Fruit fly (Drosophila melanogaster) whole organism, embryonic: ENCODE data around the gene na.

Experiments used
- Aef1 ChIP-seq: fragments of 200-800 bp; sonication (Bioruptor generic); IDR thresholded peaks from 3 replicates; pipeline ENCODE4 v1.3.6; 2022; ENCODE audit warnings: missing biosample characterization, missing genetic modification characterization
- CG11504 ChIP-seq: fragments of 200-800 bp; sonication (Bioruptor generic); optimal IDR thresholded peaks from 3 replicates; lab custom pipeline; 2019; ENCODE audit warnings: missing biosample characterization, mild to moderate bottlenecking, missing genetic modification characterization, moderate library complexity
- CG13624 ChIP-seq: fragments of 200-800 bp; sonication (Bioruptor generic); optimal IDR thresholded peaks from 2 replicates; lab custom pipeline; 2016; ENCODE audit warnings: missing biosample characterization, missing genetic modification characterization
- CG14014 ChIP-seq: fragments of 200-800 bp; sonication (Bioruptor generic); IDR thresholded peaks from 2 replicates; pipeline ENCODE4 v1.3.6; 2022; ENCODE audit warnings: missing biosample characterization, missing genetic modification characterization
- CG15011 ChIP-seq: fragments of 200-800 bp; sonication (Bioruptor generic); optimal IDR thresholded peaks from 3 replicates; lab custom pipeline; 2018; ENCODE audit warnings: missing biosample characterization, mild to moderate bottlenecking, missing genetic modification characterization
- CG15514 ChIP-seq: fragments of 200-800 bp; sonication (Bioruptor generic); optimal IDR thresholded peaks from 3 replicates; lab custom pipeline; 2017; ENCODE audit warnings: missing biosample characterization, missing genetic modification characterization, mild to moderate bottlenecking, moderate library complexity, missing genetic modification reagents
- CG18262 ChIP-seq: fragments of 200-800 bp; optimal IDR thresholded peaks from 3 replicates; lab custom pipeline; 2019; ENCODE audit warnings: missing biosample characterization, mild to moderate bottlenecking, missing genetic modification characterization, moderate library complexity
- CG18599 ChIP-seq: fragments of 200-800 bp; sonication (Bioruptor generic); optimal IDR thresholded peaks from 3 replicates; lab custom pipeline; 2017; ENCODE audit warnings: missing biosample characterization, missing genetic modification characterization, mild to moderate bottlenecking, moderate library complexity, missing genetic modification reagents
- CG2678 ChIP-seq: fragments of 200-800 bp; sonication (Bioruptor generic); optimal IDR thresholded peaks from 3 replicates; lab custom pipeline; 2019; ENCODE audit warnings: missing biosample characterization, mild to moderate bottlenecking, missing genetic modification characterization, moderate library complexity
- CG31388 ChIP-seq: fragments of 200-800 bp; sonication (Bioruptor generic); optimal IDR thresholded peaks from 2 replicates; lab custom pipeline; 2016; ENCODE audit warnings: missing biosample characterization, missing genetic modification characterization
- CG3407 ChIP-seq: fragments of 200-800 bp; sonication (Bioruptor generic); optimal IDR thresholded peaks from 2 replicates; lab custom pipeline; 2018; ENCODE audit warnings: missing biosample characterization, mild to moderate bottlenecking, missing genetic modification characterization
- CG34376 ChIP-seq: fragments of 200-800 bp; sonication (Bioruptor generic); optimal IDR thresholded peaks from 2 replicates; lab custom pipeline; 2018; ENCODE audit warnings: missing biosample characterization, mild to moderate bottlenecking, missing genetic modification characterization
- CG34422 ChIP-seq: fragments of 200-800 bp; sonication (Bioruptor generic); IDR thresholded peaks from 3 replicates; pipeline ENCODE4 v1.3.6; 2022; ENCODE audit warnings: missing biosample characterization, missing genetic modification characterization
- CG42726 ChIP-seq: fragments of 200-800 bp; sonication (Bioruptor generic); IDR thresholded peaks from 2 replicates; pipeline ENCODE4 v1.3.6; 2022; ENCODE audit warnings: missing biosample characterization, missing genetic modification characterization; ENCODE audit not compliant: partially characterized antibody
- CG4854 ChIP-seq: fragments of 200-800 bp; sonication (Bioruptor generic); optimal IDR thresholded peaks from 2 replicates; lab custom pipeline; 2016; ENCODE audit warnings: missing biosample characterization, missing genetic modification characterization, inconsistent platforms
- CG7839 ChIP-seq: fragments of 200-800 bp; sonication (Bioruptor generic); optimal IDR thresholded peaks from 3 replicates; lab custom pipeline; 2018; ENCODE audit warnings: missing biosample characterization, mild to moderate bottlenecking, missing genetic modification characterization, moderate library complexity
- CG9817 ChIP-seq: fragments of 200-800 bp; sonication (Bioruptor generic); optimal IDR thresholded peaks from 2 replicates; lab custom pipeline; 2018; ENCODE audit warnings: missing biosample characterization, mild to moderate bottlenecking, missing genetic modification characterization, moderate library complexity
- CG9876 ChIP-seq: fragments of 200-800 bp; sonication (Bioruptor generic); optimal IDR thresholded peaks from 2 replicates; lab custom pipeline; 2016; ENCODE audit warnings: missing biosample characterization, missing genetic modification characterization
- Camta ChIP-seq: fragments of 200-800 bp; sonication (Bioruptor generic); optimal IDR thresholded peaks from 2 replicates; lab custom pipeline; 2016; ENCODE audit warnings: missing biosample characterization, missing genetic modification characterization
- Dref ChIP-seq: fragments of 200-800 bp; sonication (Bioruptor generic); IDR thresholded peaks from 2 replicates; pipeline ENCODE4 v1.3.6; 2022; ENCODE audit warnings: missing biosample characterization, missing genetic modification characterization
- Ets65A ChIP-seq: fragments of 200-800 bp; sonication (Bioruptor generic); peaks from one replicate; lab custom pipeline; 2016; ENCODE audit warnings: missing biosample characterization, missing genetic modification characterization
- Fer2 ChIP-seq: fragments of 200-800 bp; sonication (Bioruptor generic); optimal IDR thresholded peaks from 2 replicates; lab custom pipeline; 2018; ENCODE audit warnings: missing biosample characterization, mild to moderate bottlenecking, missing genetic modification characterization, moderate library complexity
- H2.0 ChIP-seq: fragments of 200-800 bp; sonication (Bioruptor generic); IDR thresholded peaks from 2 replicates; pipeline ENCODE4 v1.3.6; 2022; ENCODE audit warnings: missing biosample characterization, missing genetic modification characterization
- Hr51 ChIP-seq, 2 experiments: fragments of 200-800 bp; sonication (Bioruptor generic); optimal IDR thresholded peaks; 2 replicates in 1 of 2; 3 replicates in 1 of 2; lab custom pipeline; 2016 to 2018; ENCODE audit warnings: missing biosample characterization in 2 of 2, missing genetic modification characterization in 2 of 2, mild to moderate bottlenecking in 1 of 2, moderate library complexity in 1 of 2
- MBD-R2 ChIP-seq: fragments of 200-800 bp; sonication (Bioruptor generic); IDR thresholded peaks from 2 replicates; pipeline ENCODE4 v1.3.6; 2022; ENCODE audit warnings: missing biosample characterization, missing genetic modification characterization
- Med ChIP-seq: fragments of 200-800 bp; sonication (Bioruptor generic); peaks from one replicate; lab custom pipeline; 2016; ENCODE audit warnings: missing biosample characterization, missing genetic modification characterization, mild to moderate bottlenecking, inconsistent platforms, moderate library complexity
- Meics ChIP-seq: fragments of 200-800 bp; sonication (Bioruptor generic); optimal IDR thresholded peaks from 2 replicates; lab custom pipeline; 2017; ENCODE audit warnings: missing biosample characterization, mild to moderate bottlenecking, missing genetic modification characterization
- Sox102F ChIP-seq: fragments of 200-800 bp; sonication (Bioruptor generic); optimal IDR thresholded peaks from 2 replicates; lab custom pipeline; 2018; ENCODE audit warnings: missing biosample characterization, mild to moderate bottlenecking, missing genetic modification characterization, moderate library complexity
- ara ChIP-seq: fragments of 200-800 bp; sonication (Bioruptor generic); IDR thresholded peaks from 2 replicates; pipeline ENCODE4 v1.3.6; 2022; ENCODE audit warnings: missing biosample characterization, missing genetic modification characterization
- az2 ChIP-seq: fragments of 200-800 bp; sonication (Bioruptor generic); optimal IDR thresholded peaks from 3 replicates; lab custom pipeline; 2016; ENCODE audit warnings: missing biosample characterization, missing genetic modification characterization
- cato ChIP-seq: fragments of 200-800 bp; sonication (Bioruptor generic); optimal IDR thresholded peaks from 2 replicates; lab custom pipeline; 2016; ENCODE audit warnings: missing biosample characterization, missing genetic modification characterization, borderline replicate concordance
- chn ChIP-seq: fragments of 200-800 bp; sonication (Bioruptor generic); optimal IDR thresholded peaks from 2 replicates; lab custom pipeline; 2016; ENCODE audit warnings: missing biosample characterization, missing genetic modification characterization
- dmrt99B ChIP-seq: fragments of 200-800 bp; sonication (Bioruptor generic); optimal IDR thresholded peaks from 2 replicates; lab custom pipeline; 2018; ENCODE audit warnings: missing biosample characterization, mild to moderate bottlenecking, missing genetic modification characterization, moderate library complexity
- en ChIP-seq: fragments of 200-800 bp; sonication (Bioruptor generic); optimal IDR thresholded peaks from 2 replicates; lab custom pipeline; 2016; ENCODE audit warnings: missing biosample characterization, missing genetic modification characterization
- ewg ChIP-seq: fragments of 200-800 bp; sonication (Bioruptor generic); optimal IDR thresholded peaks from 3 replicates; lab custom pipeline; 2017; ENCODE audit warnings: mild to moderate bottlenecking, missing biosample characterization, missing genetic modification reagents, missing genetic modification characterization
- gem ChIP-seq: fragments of 200-800 bp; sonication (Bioruptor generic); optimal IDR thresholded peaks from 2 replicates; lab custom pipeline; 2019; ENCODE audit warnings: missing biosample characterization, mild to moderate bottlenecking, missing genetic modification characterization, moderate library complexity
- grau ChIP-seq: fragments of 200-800 bp; optimal IDR thresholded peaks from 3 replicates; lab custom pipeline; 2019; ENCODE audit warnings: missing biosample characterization, mild to moderate bottlenecking, missing genetic modification characterization, moderate library complexity
- h ChIP-seq: fragments of >200 bp; optimal IDR thresholded peaks from 2 replicates; lab custom pipeline; 2017
- her ChIP-seq: fragments of 200-800 bp; sonication (Bioruptor generic); optimal IDR thresholded peaks from 2 replicates; lab custom pipeline; 2016; ENCODE audit warnings: missing biosample characterization, missing genetic modification characterization
- jigr1 ChIP-seq: fragments of 200-800 bp; sonication (Bioruptor generic); IDR thresholded peaks from 3 replicates; pipeline ENCODE4 v1.3.6; 2022; ENCODE audit warnings: missing biosample characterization, missing genetic modification characterization
- nmo ChIP-seq: fragments of 200-800 bp; sonication (Bioruptor generic); optimal IDR thresholded peaks from 2 replicates; lab custom pipeline; 2018; ENCODE audit warnings: missing biosample characterization, mild to moderate bottlenecking, missing genetic modification characterization, moderate library complexity
- odd ChIP-seq: fragments of 200-800 bp; sonication (Bioruptor generic); optimal IDR thresholded peaks from 2 replicates; lab custom pipeline; 2017; ENCODE audit warnings: missing biosample characterization, mild to moderate bottlenecking, missing genetic modification characterization
- onecut ChIP-seq: fragments of 200-800 bp; sonication (Bioruptor generic); IDR thresholded peaks from 2 replicates; pipeline ENCODE4 v1.3.6; 2022; ENCODE audit warnings: missing biosample characterization, missing genetic modification characterization
- pzg ChIP-seq: fragments of 200-800 bp; sonication (Bioruptor generic); optimal IDR thresholded peaks from 3 replicates; lab custom pipeline; 2018; ENCODE audit warnings: missing biosample characterization, mild to moderate bottlenecking, missing genetic modification characterization, moderate library complexity
- schlank ChIP-seq: fragments of 200-800 bp; sonication (Bioruptor generic); optimal IDR thresholded peaks from 2 replicates; lab custom pipeline; 2018; ENCODE audit warnings: missing biosample characterization, mild to moderate bottlenecking, missing genetic modification characterization
- seq ChIP-seq: fragments of 200-800 bp; sonication (Bioruptor generic); IDR thresholded peaks from 2 replicates; pipeline ENCODE4 v1.3.6; 2022; ENCODE audit warnings: missing biosample characterization, missing genetic modification characterization
- sqz ChIP-seq: fragments of 200-800 bp; sonication (Bioruptor generic); optimal IDR thresholded peaks from 3 replicates; lab custom pipeline; 2018; ENCODE audit warnings: missing biosample characterization, mild to moderate bottlenecking, missing genetic modification characterization
- trh ChIP-seq: fragments of 200-800 bp; sonication (Bioruptor generic); optimal IDR thresholded peaks from 2 replicates; lab custom pipeline; 2016; ENCODE audit warnings: missing biosample characterization, missing genetic modification characterization
- ttk ChIP-seq: fragments of 200-800 bp; sonication (Bioruptor generic); IDR thresholded peaks from 2 replicates; pipeline ENCODE4 v2.1.2; 2022; ENCODE audit warnings: missing biosample characterization, missing genetic modification characterization
- wek ChIP-seq: fragments of 200-800 bp; sonication (Bioruptor generic); optimal IDR thresholded peaks from 3 replicates; lab custom pipeline; 2018; ENCODE audit warnings: missing biosample characterization, mild to moderate bottlenecking, missing genetic modification characterization, moderate library complexity

The na gene

dm6 chrX:14266075-14266474 lies at the start of gene na, which contains the start of gene CG13404:
na (plus strand) TSS chrX:14266367.
CG13404 (minus strand) TSS chrX:14266250.
- TF ChIP-seq ara (GFP tag; lab: Robert Waterston, UW) (no peak), nmo (GFP tag; lab: Kevin White, UChicago) (no peak), Ets65A (peak; percentile 27), onecut (GFP tag; lab: Robert Waterston, UW) (peak; percentile 81), CG15514 (peak; percentile 95), pzg (GFP tag; lab: Kevin White, UChicago) (peak; percentile 23), Dref (0 out of 2 replicates have a peak, but pooled peaks have one; percentile 6), Med (peak; percentile 7), sqz (GFP tag; lab: Kevin White, UChicago) (peak; percentile 2), CG9817 (tag; lab: Kevin White, UChicago) (no peak), seq (GFP tag; lab: Robert Waterston, UW) (0 out of 2 replicates have a peak, but pooled peaks have one; percentile 18), ewg (peak; percentile 94), her (GFP tag; lab: Kevin White, UChicago) (no peak)

dm6 chrX:14216844-14217243 lies 49.3 kb upstream of the na start:
- TF ChIP-seq CG11504 (tag; lab: Kevin White, UChicago) (peak; percentile 23), H2.0 (GFP tag; lab: Robert Waterston, UW) (no peak), odd (GFP tag; lab: Kevin White, UChicago) (no peak), CG34422 (no peak), wek (GFP tag; lab: Kevin White, UChicago) (no peak), CG31388 (GFP tag; lab: Kevin White, UChicago) (no peak), Meics (GFP tag; lab: Kevin White, UChicago) (no peak), ttk (GFP tag; lab: Robert Waterston, UW) (no peak), gem (tag; lab: Kevin White, UChicago) (peak; percentile 42), Dref (no peak), ewg (no peak), MBD-R2 (GFP tag; lab: Robert Waterston, UW) (no peak), h (lab: Kevin White, UChicago) (no peak), schlank (tag; lab: Kevin White, UChicago) (no peak), dmrt99B (tag; lab: Kevin White, UChicago) (no peak), CG3407 (GFP tag; lab: Kevin White, UChicago) (no peak), CG18599 (GFP tag; lab: Kevin White, UChicago) (no peak), en (GFP tag; lab: Kevin White, UChicago) (no peak), CG13624 (GFP tag; lab: Kevin White, UChicago) (no peak), CG15011 (GFP tag; lab: Kevin White, UChicago) (no peak), Aef1 (GFP tag; lab: Robert Waterston, UW) (no peak), CG9876 (GFP tag; lab: Kevin White, UChicago) (no peak), Hr51 (GFP tag; optimal IDR thresholded peaks at IDR 0.05; lab: Kevin White, UChicago) (peak in 1 of 2 experiments; percentile 15), CG14014 (GFP tag; lab: Robert Waterston, UW) (0 out of 2 replicates have a peak, but pooled peaks have one; percentile 21), CG4854 (GFP tag; lab: Kevin White, UChicago) (no peak), az2 (GFP tag; lab: Kevin White, UChicago) (no peak), Fer2 (tag; lab: Kevin White, UChicago) (no peak), cato (GFP tag; lab: Kevin White, UChicago) (no peak), CG18262 (no peak), chn (no peak), CG7839 (peak; percentile 2), Sox102F (GFP tag; lab: Kevin White, UChicago) (peak; percentile 12), grau (no peak), jigr1 (GFP tag; lab: Robert Waterston, UW) (no peak), CG42726 (GFP tag; lab: Robert Waterston, UW) (no peak), CG2678 (peak; percentile 18), CG34376 (GFP tag; lab: Kevin White, UChicago) (no peak), trh (GFP tag; lab: Kevin White, UChicago) (no peak), Camta (GFP tag; lab: Kevin White, UChicago) (no peak)
